Worm (Caenorhabditis elegans) whole organism, young adult: ENCODE results near the gene arrd-12.

Source experiments
- B0019.2 ChIP-seq: fragments of 200-800 bp; sonication (Bioruptor generic); conservative IDR thresholded peaks from 2 replicates; pipeline ENCODE4 v1.3.6; 2022; ENCODE audit warnings: missing genetic modification reagents, missing genetic modification characterization, missing compliant biosample characterization
- B0261.1 ChIP-seq: sonication (generic microtip); optimal IDR thresholded peaks from 2 replicates; lab custom pipeline; 2016; ENCODE audit warnings: mild to moderate bottlenecking, missing genetic modification characterization, moderate library complexity, missing compliant biosample characterization
- B0336.3 ChIP-seq: fragments of 200-800 bp; sonication (Bioruptor generic); IDR thresholded peaks from 2 replicates; pipeline ENCODE4 v1.3.6; 2022; ENCODE audit warnings: missing genetic modification characterization, missing compliant biosample characterization
- C06A6.2 ChIP-seq: fragments of 200-800 bp; sonication (Bioruptor generic); conservative IDR thresholded peaks from 2 replicates; pipeline ENCODE4 v1.3.6; 2022; ENCODE audit warnings: missing genetic modification characterization, missing compliant biosample characterization
- F23B12.7 ChIP-seq: sonication (generic microtip); optimal IDR thresholded peaks from 2 replicates; lab custom pipeline; 2017; ENCODE audit warnings: missing genetic modification characterization, mild to moderate bottlenecking, missing compliant biosample characterization, antibody characterized with exemption, moderate library complexity; ENCODE audit not compliant: insufficient read depth
- F57C9.4 ChIP-seq: sonication (generic microtip); optimal IDR thresholded peaks from 2 replicates; lab custom pipeline; 2017; ENCODE audit warnings: mild to moderate bottlenecking, missing genetic modification characterization, missing compliant biosample characterization
- Y53G8AR.9 ChIP-seq: fragments of 200-800 bp; sonication (Bioruptor generic); conservative IDR thresholded peaks from 2 replicates; pipeline ENCODE4 v1.3.6; 2022; ENCODE audit warnings: missing genetic modification reagents, missing genetic modification characterization, missing compliant biosample characterization
- ZK185.1 ChIP-seq: sonication (generic microtip); optimal IDR thresholded peaks from 2 replicates; lab custom pipeline; 2016; ENCODE audit warnings: mild to moderate bottlenecking, missing genetic modification characterization, missing compliant biosample characterization; ENCODE audit not compliant: poor library complexity, severe bottlenecking
- atf-7 ChIP-seq: sonication (generic microtip); optimal IDR thresholded peaks from 2 replicates; lab custom pipeline; 2017; ENCODE audit warnings: mild to moderate bottlenecking, missing genetic modification characterization, missing compliant biosample characterization
- attf-5 ChIP-seq: fragments of 200-800 bp; sonication (Bioruptor generic); optimal IDR thresholded peaks from 2 replicates; lab custom pipeline; 2018; ENCODE audit warnings: mild to moderate bottlenecking, missing genetic modification characterization, missing compliant biosample characterization
- ceh-27 ChIP-seq: fragments of 200-800 bp; sonication (Bioruptor generic); optimal IDR thresholded peaks from 2 replicates; lab custom pipeline; 2018; ENCODE audit warnings: mild to moderate bottlenecking, missing genetic modification characterization, moderate library complexity, missing compliant biosample characterization
- die-1 ChIP-seq: sonication (generic microtip); optimal IDR thresholded peaks from 2 replicates; lab custom pipeline; 2016; ENCODE audit warnings: missing genotype, mild to moderate bottlenecking, missing genetic modification characterization, missing compliant biosample characterization
- dox-1 ChIP-seq: fragments of 200-800 bp; sonication (Bioruptor generic); IDR thresholded peaks from 2 replicates; pipeline ENCODE4 v1.3.6; 2022; ENCODE audit warnings: missing genetic modification reagents, missing genetic modification characterization, missing compliant biosample characterization
- him-1 ChIP-seq: sonication (generic microtip); optimal IDR thresholded peaks from 2 replicates; lab custom pipeline; 2016; ENCODE audit warnings: missing genotype, missing genetic modification reagents, missing genetic modification characterization, missing compliant biosample characterization
- hmg-1.2 ChIP-seq: fragments of 200-800 bp; sonication (Bioruptor generic); IDR thresholded peaks from 2 replicates; pipeline ENCODE4 v1.3.6; 2022; ENCODE audit warnings: missing genetic modification reagents, missing genetic modification characterization, missing compliant biosample characterization
- let-607 ChIP-seq, 2 experiments: fragments of 200-800 bp in 1 of 2; sonication (Bioruptor generic) in 1 of 2; sonication (generic microtip) in 1 of 2; optimal IDR thresholded peaks; 2 replicates each; lab custom pipeline; 2016 to 2018; ENCODE audit warnings: mild to moderate bottlenecking in 2 of 2, missing compliant biosample characterization in 2 of 2, missing genetic modification characterization in 2 of 2, moderate library complexity in 2 of 2, missing genotype in 1 of 2
- lin-26 ChIP-seq: fragments of 200-800 bp; sonication (Bioruptor generic); IDR thresholded peaks from 2 replicates; pipeline ENCODE4 v1.3.6; 2022; ENCODE audit warnings: missing genetic modification reagents, missing genetic modification characterization, missing compliant biosample characterization
- lin-40 ChIP-seq: sonication (generic microtip); optimal IDR thresholded peaks from 2 replicates; lab custom pipeline; 2016; ENCODE audit warnings: missing genetic modification characterization, mild to moderate bottlenecking, missing compliant biosample characterization, missing genotype, missing genetic modification reagents
- lir-1 ChIP-seq: fragments of 200-800 bp; sonication (Bioruptor generic); conservative IDR thresholded peaks from 2 replicates; pipeline ENCODE4 v1.3.6; 2022; ENCODE audit warnings: missing genetic modification reagents, missing genetic modification characterization, missing compliant biosample characterization
- lsl-1 ChIP-seq: fragments of 200-800 bp; sonication (Bioruptor generic); optimal IDR thresholded peaks from 2 replicates; lab custom pipeline; 2018; ENCODE audit warnings: mild to moderate bottlenecking, missing genetic modification characterization, moderate library complexity, missing compliant biosample characterization
- madf-10 ChIP-seq: sonication (generic microtip); optimal IDR thresholded peaks from 2 replicates; lab custom pipeline; 2016; ENCODE audit warnings: mild to moderate bottlenecking, missing genetic modification characterization, missing compliant biosample characterization
- madf-3 ChIP-seq: fragments of 200-800 bp; sonication (Bioruptor generic); IDR thresholded peaks from 2 replicates; pipeline ENCODE4 v1.3.6; 2022; ENCODE audit warnings: missing genetic modification reagents, missing genetic modification characterization, missing compliant biosample characterization
- nfyb-1 ChIP-seq: fragments of 200-800 bp; sonication (Bioruptor generic); IDR thresholded peaks from 2 replicates; pipeline ENCODE4 v1.3.6; 2022; ENCODE audit warnings: missing genetic modification reagents, missing genetic modification characterization, missing compliant biosample characterization
- nhr-179 ChIP-seq: sonication (generic microtip); optimal IDR thresholded peaks from 2 replicates; lab custom pipeline; 2016; ENCODE audit warnings: mild to moderate bottlenecking, missing genetic modification characterization, missing compliant biosample characterization
- nhr-80 ChIP-seq: sonication (generic microtip); optimal IDR thresholded peaks from 2 replicates; lab custom pipeline; 2016; ENCODE audit warnings: missing genetic modification characterization, missing compliant biosample characterization
- nhr-90 ChIP-seq: sonication (generic microtip); optimal IDR thresholded peaks from 2 replicates; lab custom pipeline; 2016; ENCODE audit warnings: missing genotype, mild to moderate bottlenecking, missing genetic modification characterization, missing compliant biosample characterization
- rec-8 ChIP-seq, 2 experiments: sonication (generic microtip); optimal IDR thresholded peaks; 2 replicates each; lab custom pipeline; 2016; ENCODE audit warnings: mild to moderate bottlenecking in 2 of 2, missing genetic modification characterization in 2 of 2, missing genetic modification reagents in 2 of 2, missing genotype in 2 of 2, missing biosample characterization in 1 of 2, missing compliant biosample characterization in 1 of 2, moderate library complexity in 1 of 2
- repo-1 ChIP-seq: sonication (generic microtip); optimal IDR thresholded peaks from 2 replicates; lab custom pipeline; 2017; ENCODE audit warnings: mild to moderate bottlenecking, missing genetic modification characterization, missing compliant biosample characterization
- rpc-1 ChIP-seq, 2 experiments: fragments of 150-350 bp in 1 of 2; sonication (generic microtip) in 1 of 2; optimal IDR thresholded peaks; 2 replicates each; lab custom pipeline; 2014 to 2018; ENCODE audit warnings: missing biosample characterization in 1 of 2, missing genetic modification characterization in 1 of 2, missing genetic modification reagents in 1 of 2, missing genotype in 1 of 2
- sea-2 ChIP-seq: fragments of 200-800 bp; sonication (Bioruptor generic); IDR thresholded peaks from 2 replicates; pipeline ENCODE4 v1.3.6; 2022; ENCODE audit warnings: missing genetic modification characterization, missing compliant biosample characterization
- snpc-4 ChIP-seq, 5 experiments: fragments of 150-350 bp in 1 of 5; sonication (generic microtip) in 4 of 5; optimal IDR thresholded peaks; 2 replicates each; lab custom pipeline; 2014 to 2018; ENCODE audit warnings: missing genetic modification characterization in 5 of 5, missing biosample characterization in 3 of 5, antibody characterized with exemption in 2 of 5, mild to moderate bottlenecking in 2 of 5, missing compliant biosample characterization in 2 of 5, missing genotype in 2 of 5, moderate library complexity in 2 of 5, missing genetic modification reagents in 1 of 5
- tbp1 ChIP-seq: fragments of 200-800 bp; sonication (Bioruptor generic); optimal IDR thresholded peaks from 2 replicates; lab custom pipeline; 2018; ENCODE audit warnings: mild to moderate bottlenecking, missing genetic modification characterization, missing compliant biosample characterization
- zim-3 ChIP-seq: sonication (generic microtip); optimal IDR thresholded peaks from 2 replicates; lab custom pipeline; 2017; ENCODE audit warnings: mild to moderate bottlenecking, missing genetic modification characterization, moderate library complexity, missing compliant biosample characterization
- ztf-22 ChIP-seq: fragments of 200-800 bp; sonication (Bioruptor generic); optimal IDR thresholded peaks from 2 replicates; lab custom pipeline; 2018; ENCODE audit warnings: mild to moderate bottlenecking, missing genetic modification characterization, moderate library complexity, missing compliant biosample characterization
- ztf-3 ChIP-seq: fragments of 200-800 bp; sonication (Bioruptor generic); optimal IDR thresholded peaks from 2 replicates; lab custom pipeline; 2018; ENCODE audit warnings: mild to moderate bottlenecking, missing genetic modification characterization, missing compliant biosample characterization

arrd-12 gene

DNA sequence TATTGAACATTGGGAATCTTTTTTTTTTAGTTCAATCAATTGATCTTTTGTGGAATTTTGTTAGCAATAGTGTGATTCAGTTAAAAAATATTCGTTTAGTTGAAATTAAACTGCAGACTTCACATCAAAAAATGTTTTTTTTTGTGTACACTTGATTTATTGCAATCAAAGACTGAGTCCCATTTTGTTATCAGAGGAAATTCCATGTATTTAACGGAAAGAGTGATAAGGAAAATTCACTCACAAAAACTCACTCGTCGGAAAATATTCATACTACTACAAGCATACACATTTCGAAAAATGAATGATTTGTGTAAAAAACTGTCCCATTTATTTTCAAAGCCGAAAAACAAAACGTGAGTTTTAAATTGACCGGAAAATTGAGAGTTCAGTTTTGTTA, 5.3 kb downstream of the arrd-12 start, which contains the start of gene C01B9.1:
Gene C01B9.1, plus strand, starts transcription at position 241 of the 400 bp plus-strand sequence.
- no peak for TF ChIP-seq lin-40 (tag; lab: Kevin White, UChicago)
- no peak for TF ChIP-seq sea-2 (GFP tag; lab: Robert Waterston, UW)
- no peak for TF ChIP-seq F23B12.7 (tag; lab: Kevin White, UChicago)
- peak; percentile 47 for TF ChIP-seq nhr-80
- TF ChIP-seq him-1, result no peak

DNA sequence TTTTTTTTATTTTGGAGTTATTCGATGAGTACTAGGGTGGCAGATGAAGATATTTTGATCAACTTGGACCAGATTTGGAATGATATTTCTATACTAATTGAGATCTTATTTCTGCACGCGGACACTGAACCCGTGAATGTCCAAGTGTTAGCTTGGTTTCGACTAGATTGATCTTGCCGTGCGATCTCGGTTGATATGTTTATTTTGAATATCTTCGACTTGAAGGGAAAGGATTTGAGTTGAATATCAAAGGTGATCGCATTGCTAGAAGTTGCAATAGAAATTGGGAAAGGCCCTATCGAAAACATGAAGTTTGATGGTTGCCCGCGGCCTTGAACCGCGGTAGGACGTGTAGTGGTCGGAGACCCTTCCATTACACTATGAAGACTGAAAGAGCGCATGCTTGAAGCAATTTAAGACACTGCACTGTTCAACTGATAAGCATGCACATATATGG, 14.8 kb downstream of the arrd-12 start:
- TF ChIP-seq nhr-179 (tag; lab: Kevin White, UChicago) (peak; percentile 61), repo-1 (tag; lab: Kevin White, UChicago) (peak; percentile 81), madf-10 (peak; percentile 46), C06A6.2 (GFP tag; lab: Robert Waterston, UW) (no peak), atf-7 (tag; lab: Kevin White, UChicago) (peak; percentile 68), sea-2 (GFP tag; lab: Robert Waterston, UW) (no peak), Y53G8AR.9 (GFP tag; lab: Robert Waterston, UW) (peak; percentile 24; the same call in 1 of the 2 replicates), hmg-1.2 (GFP tag; lab: Robert Waterston, UW) (0 out of 2 replicates have a peak, but pooled peaks have one; percentile 5), B0019.2 (GFP tag; lab: Robert Waterston, UW) (no peak), madf-3 (GFP tag; lab: Robert Waterston, UW) (no peak), let-607 (tag; optimal IDR thresholded peaks at IDR 0.05; lab: Kevin White, UChicago) (peak; percentile 23 to 61), zim-3 (tag; lab: Kevin White, UChicago) (no peak), lin-26 (GFP tag; lab: Robert Waterston, UW) (no peak), ceh-27 (GFP tag; lab: Kevin White, UChicago) (peak; percentile 7), snpc-4 (GFP tag; optimal IDR thresholded peaks at IDR 0.05; lab: Kevin White, UChicago) (no peak), snpc-4 (tag; optimal IDR thresholded peaks at IDR 0.05; lab: Kevin White, UChicago) (peak in 3 of 4 experiments; percentile 36 to 70 (median 59)), F57C9.4 (tag; lab: Kevin White, UChicago) (no peak), rpc-1 (optimal IDR thresholded peaks at IDR 0.05; lab: Kevin White, UChicago) (peak; percentile 69), rpc-1 (tag; optimal IDR thresholded peaks at IDR 0.05; lab: Kevin White, UChicago) (peak; percentile 63), nhr-90 (tag; lab: Kevin White, UChicago) (peak; percentile 68), lsl-1 (peak; percentile 8), ZK185.1 (peak; percentile 83), ztf-3 (GFP tag; lab: Kevin White, UChicago) (peak; percentile 11), attf-5 (GFP tag; lab: Kevin White, UChicago) (peak; percentile 13), ztf-22 (GFP tag; lab: Kevin White, UChicago) (no peak), nhr-80 (peak; percentile 95), dox-1 (GFP tag; lab: Robert Waterston, UW) (peak; percentile 57), lir-1 (GFP tag; lab: Robert Waterston, UW) (no peak), die-1 (tag; lab: Kevin White, UChicago) (peak; percentile 22), B0261.1 (peak; percentile 66), rec-8 (tag; optimal IDR thresholded peaks at IDR 0.05; lab: Kevin White, UChicago) (peak in 1 of 2 experiments; percentile 18), tbp1 (GFP tag; lab: Kevin White, UChicago) (peak; percentile 82), nfyb-1 (GFP tag; lab: Robert Waterston, UW) (0 out of 2 replicates have a peak, but pooled peaks have one; percentile 49), B0336.3 (GFP tag; lab: Robert Waterston, UW) (peak; percentile 50; the same call in 1 of the 2 replicates)
